Fruit fly (Drosophila melanogaster) whole organism, embryonic: ENCODE results near the gene Enoph.
A peak's percentile ranks its signal among the peaks of the same experiment; 100 is the strongest.

Source experiments
- Antp ChIP-seq: fragments of 200-800 bp; sonication (Bioruptor generic); optimal IDR thresholded peaks from 3 replicates; lab custom pipeline; 2016; ENCODE audit warnings: missing biosample characterization, missing genetic modification characterization
- Asciz ChIP-seq: fragments of 200-800 bp; sonication (Bioruptor generic); optimal IDR thresholded peaks from 2 replicates; lab custom pipeline; 2017; ENCODE audit warnings: missing biosample characterization, mild to moderate bottlenecking, missing genetic modification characterization, missing genetic modification reagents
- C15 ChIP-seq: fragments of 200-800 bp; sonication (Bioruptor generic); IDR thresholded peaks from 3 replicates; pipeline ENCODE4 v1.3.6; 2022; ENCODE audit warnings: missing biosample characterization, missing genetic modification characterization
- CG10543 ChIP-seq: fragments of 200-800 bp; sonication (Bioruptor generic); optimal IDR thresholded peaks from 3 replicates; lab custom pipeline; 2017; ENCODE audit warnings: missing biosample characterization, mild to moderate bottlenecking, missing genetic modification characterization, moderate library complexity
- CG13287 ChIP-seq: fragments of 200-800 bp; sonication (Bioruptor generic); IDR thresholded peaks from 2 replicates; pipeline ENCODE4 v1.3.6; 2022; ENCODE audit warnings: missing biosample characterization, missing genetic modification characterization; ENCODE audit not compliant: partially characterized antibody
- CG13296 ChIP-seq: fragments of 200-800 bp; sonication (Bioruptor generic); optimal IDR thresholded peaks from 3 replicates; lab custom pipeline; 2018; ENCODE audit warnings: missing biosample characterization, mild to moderate bottlenecking, missing genetic modification characterization
- CG15479 ChIP-seq: fragments of 200-800 bp; sonication (Bioruptor generic); optimal IDR thresholded peaks from 3 replicates; lab custom pipeline; 2019; ENCODE audit warnings: missing biosample characterization, mild to moderate bottlenecking, missing genetic modification characterization, moderate library complexity
- CG16863 ChIP-seq: fragments of 200-800 bp; sonication (Bioruptor generic); optimal IDR thresholded peaks from 3 replicates; lab custom pipeline; 2016; ENCODE audit warnings: missing biosample characterization, missing genetic modification characterization
- CG17359 ChIP-seq: fragments of 200-800 bp; sonication (Bioruptor generic); optimal IDR thresholded peaks from 3 replicates; lab custom pipeline; 2018; ENCODE audit warnings: missing biosample characterization, mild to moderate bottlenecking, missing genetic modification characterization, moderate library complexity
- CG2116 ChIP-seq: fragments of 200-800 bp; sonication (Bioruptor generic); optimal IDR thresholded peaks from 3 replicates; lab custom pipeline; 2018; ENCODE audit warnings: missing biosample characterization, mild to moderate bottlenecking, missing genetic modification characterization
- CG2199 ChIP-seq: fragments of 200-800 bp; sonication (Bioruptor generic); IDR thresholded peaks from 3 replicates; pipeline ENCODE4 v1.3.6; 2022; ENCODE audit warnings: missing biosample characterization, missing genetic modification characterization
- CG2678 ChIP-seq: fragments of 200-800 bp; sonication (Bioruptor generic); optimal IDR thresholded peaks from 3 replicates; lab custom pipeline; 2019; ENCODE audit warnings: missing biosample characterization, mild to moderate bottlenecking, missing genetic modification characterization, moderate library complexity
- CG3065 ChIP-seq: fragments of 200-800 bp; sonication (Bioruptor generic); optimal IDR thresholded peaks from 2 replicates; lab custom pipeline; 2016; ENCODE audit warnings: missing biosample characterization, missing genetic modification characterization
- CG32772 ChIP-seq: fragments of 200-800 bp; sonication (Bioruptor generic); IDR thresholded peaks from 2 replicates; pipeline ENCODE4 v1.3.6; 2022; ENCODE audit warnings: missing biosample characterization, missing genetic modification characterization
- CG3407 ChIP-seq: fragments of 200-800 bp; sonication (Bioruptor generic); optimal IDR thresholded peaks from 2 replicates; lab custom pipeline; 2018; ENCODE audit warnings: missing biosample characterization, mild to moderate bottlenecking, missing genetic modification characterization
- CG34376 ChIP-seq: fragments of 200-800 bp; sonication (Bioruptor generic); optimal IDR thresholded peaks from 2 replicates; lab custom pipeline; 2018; ENCODE audit warnings: missing biosample characterization, mild to moderate bottlenecking, missing genetic modification characterization
- CG4328 ChIP-seq: fragments of 200-800 bp; sonication (Bioruptor generic); optimal IDR thresholded peaks from 3 replicates; lab custom pipeline; 2017; ENCODE audit warnings: missing biosample characterization, missing genetic modification reagents, missing genetic modification characterization
- CG8089 ChIP-seq: fragments of 200-800 bp; sonication (Bioruptor generic); optimal IDR thresholded peaks from 3 replicates; lab custom pipeline; 2016; ENCODE audit warnings: missing biosample characterization, missing genetic modification characterization
- CG8359 ChIP-seq: fragments of 200-800 bp; sonication (Bioruptor generic); optimal IDR thresholded peaks from 2 replicates; lab custom pipeline; 2017; ENCODE audit warnings: missing biosample characterization, mild to moderate bottlenecking, missing genetic modification characterization, borderline replicate concordance
- CG8388 ChIP-seq: fragments of 200-800 bp; sonication (Bioruptor generic); optimal IDR thresholded peaks from 2 replicates; lab custom pipeline; 2019; ENCODE audit warnings: missing biosample characterization, mild to moderate bottlenecking, missing genetic modification characterization, moderate library complexity
- CG8478 ChIP-seq: fragments of >200 bp; optimal IDR thresholded peaks from 2 replicates; lab custom pipeline; 2018
- CG9932 ChIP-seq: fragments of 200-800 bp; sonication (Bioruptor generic); IDR thresholded peaks from 2 replicates; pipeline ENCODE4 v1.3.6; 2022; ENCODE audit warnings: missing biosample characterization, missing genetic modification characterization
- CHES-1-like ChIP-seq: fragments of 200-800 bp; sonication (Bioruptor generic); optimal IDR thresholded peaks from 2 replicates; lab custom pipeline; 2016; ENCODE audit warnings: missing biosample characterization, missing genetic modification characterization
- Chrac-16 ChIP-seq: fragments of 200-800 bp; sonication (Bioruptor generic); optimal IDR thresholded peaks from 3 replicates; lab custom pipeline; 2016; ENCODE audit warnings: missing biosample characterization, missing genetic modification characterization
- Dfd ChIP-seq, 2 experiments: fragments of >200 bp; optimal IDR thresholded peaks; 2 replicates each; lab custom pipeline; 2017; ENCODE audit warnings: missing biosample characterization in 2 of 2, missing genetic modification characterization in 2 of 2
- Dll ChIP-seq: fragments of 200-800 bp; sonication (Bioruptor generic); IDR thresholded peaks from 4 replicates; pipeline ENCODE4 v1.3.6; 2022; ENCODE audit warnings: missing biosample characterization, missing genetic modification characterization; ENCODE audit not compliant: partially characterized antibody
- E2f1 ChIP-seq: fragments of 200-800 bp; sonication (Bioruptor generic); IDR thresholded peaks from 2 replicates; pipeline ENCODE4 v1.3.6; 2022; ENCODE audit warnings: missing biosample characterization, missing genetic modification characterization
- Fer2 ChIP-seq: fragments of 200-800 bp; sonication (Bioruptor generic); optimal IDR thresholded peaks from 2 replicates; lab custom pipeline; 2018; ENCODE audit warnings: missing biosample characterization, mild to moderate bottlenecking, missing genetic modification characterization, moderate library complexity
- MTF-1 ChIP-seq: fragments of 200-800 bp; sonication (Bioruptor generic); optimal IDR thresholded peaks from 2 replicates; lab custom pipeline; 2018; ENCODE audit warnings: missing biosample characterization, mild to moderate bottlenecking, missing genetic modification characterization, borderline replicate concordance
- Mad ChIP-seq: fragments of 200-800 bp; sonication (Bioruptor generic); optimal IDR thresholded peaks from 2 replicates; lab custom pipeline; 2016; ENCODE audit warnings: missing biosample characterization, missing genetic modification characterization
- Max ChIP-seq: fragments of 200-800 bp; sonication (Bioruptor generic); optimal IDR thresholded peaks from 2 replicates; lab custom pipeline; 2016; ENCODE audit warnings: missing biosample characterization, mild to moderate bottlenecking, missing genetic modification characterization
- Meics ChIP-seq: fragments of 200-800 bp; sonication (Bioruptor generic); optimal IDR thresholded peaks from 2 replicates; lab custom pipeline; 2017; ENCODE audit warnings: missing biosample characterization, mild to moderate bottlenecking, missing genetic modification characterization
- Mrtf ChIP-seq: fragments of 200-800 bp; sonication (Bioruptor generic); IDR thresholded peaks from 3 replicates; pipeline ENCODE4 v1.3.6; 2022; ENCODE audit warnings: missing biosample characterization, missing genetic modification characterization
- Oaz ChIP-seq: fragments of 200-800 bp; sonication (Bioruptor generic); IDR thresholded peaks from 2 replicates; pipeline ENCODE4 v1.3.6; 2022; ENCODE audit warnings: missing biosample characterization, missing genetic modification characterization
- Oli ChIP-seq: fragments of 200-800 bp; sonication (Bioruptor generic); optimal IDR thresholded peaks from 2 replicates; lab custom pipeline; 2018; ENCODE audit warnings: missing biosample characterization, mild to moderate bottlenecking, missing genetic modification characterization, moderate library complexity
- Ravus ChIP-seq: fragments of 200-800 bp; sonication (Bioruptor generic); IDR thresholded peaks from 2 replicates; pipeline ENCODE4 v1.3.6; 2022; ENCODE audit warnings: missing biosample characterization, missing genetic modification characterization
- Vsx1 ChIP-seq: fragments of 200-800 bp; sonication (Bioruptor generic); optimal IDR thresholded peaks from 2 replicates; lab custom pipeline; 2017; ENCODE audit warnings: missing biosample characterization, mild to moderate bottlenecking, missing genetic modification characterization, missing genetic modification reagents
- bowl ChIP-seq: fragments of 200-800 bp; sonication (Bioruptor generic); IDR thresholded peaks from 2 replicates; pipeline ENCODE4 v1.3.6; 2022; ENCODE audit warnings: missing biosample characterization, missing genetic modification characterization
- croc ChIP-seq: fragments of 200-800 bp; sonication (Bioruptor generic); conservative IDR thresholded peaks from 3 replicates; pipeline ENCODE4 v1.3.6; 2022; ENCODE audit warnings: missing biosample characterization, missing genetic modification characterization
- dmrt99B ChIP-seq: fragments of 200-800 bp; sonication (Bioruptor generic); optimal IDR thresholded peaks from 2 replicates; lab custom pipeline; 2018; ENCODE audit warnings: missing biosample characterization, mild to moderate bottlenecking, missing genetic modification characterization, moderate library complexity
- ftz-f1 ChIP-seq: fragments of 200-800 bp; sonication (Bioruptor generic); optimal IDR thresholded peaks from 2 replicates; lab custom pipeline; 2016; ENCODE audit warnings: missing biosample characterization, missing genetic modification characterization
- hbn ChIP-seq: fragments of 200-800 bp; sonication (Bioruptor generic); IDR thresholded peaks from 2 replicates; pipeline ENCODE4 v1.3.6; 2022; ENCODE audit warnings: missing biosample characterization, missing genetic modification characterization; ENCODE audit not compliant: partially characterized antibody
- ind ChIP-seq: fragments of 200-800 bp; sonication (Bioruptor generic); optimal IDR thresholded peaks from 3 replicates; lab custom pipeline; 2016; ENCODE audit warnings: missing biosample characterization, missing genetic modification characterization
- lab ChIP-seq: fragments of 200-800 bp; sonication (Bioruptor generic); optimal IDR thresholded peaks from 3 replicates; lab custom pipeline; 2017; ENCODE audit warnings: missing biosample characterization, missing genetic modification characterization, mild to moderate bottlenecking, moderate library complexity, missing genetic modification reagents
- maf-S ChIP-seq: fragments of 200-800 bp; sonication (Bioruptor generic); optimal IDR thresholded peaks from 2 replicates; lab custom pipeline; 2016; ENCODE audit warnings: missing biosample characterization, missing genetic modification characterization
- mam ChIP-seq: fragments of 200-800 bp; sonication (Bioruptor generic); optimal IDR thresholded peaks from 3 replicates; lab custom pipeline; 2016; ENCODE audit warnings: missing biosample characterization, missing genetic modification characterization
- nerfin-1 ChIP-seq: fragments of 200-800 bp; sonication (Bioruptor generic); optimal IDR thresholded peaks from 3 replicates; lab custom pipeline; 2019; ENCODE audit warnings: missing biosample characterization, mild to moderate bottlenecking, missing genetic modification characterization, moderate library complexity
- pnt ChIP-seq: fragments of 200-800 bp; sonication (Bioruptor generic); optimal IDR thresholded peaks from 3 replicates; lab custom pipeline; 2016; ENCODE audit warnings: missing biosample characterization, missing genetic modification characterization
- repo ChIP-seq: fragments of 200-800 bp; sonication (Bioruptor generic); optimal IDR thresholded peaks from 2 replicates; lab custom pipeline; 2016; ENCODE audit warnings: missing biosample characterization, missing genetic modification characterization
- run ChIP-seq: fragments of 200-800 bp; sonication (Bioruptor generic); optimal IDR thresholded peaks from 3 replicates; lab custom pipeline; 2018; ENCODE audit warnings: missing biosample characterization, mild to moderate bottlenecking, missing genetic modification characterization
- seq ChIP-seq: fragments of 200-800 bp; sonication (Bioruptor generic); IDR thresholded peaks from 2 replicates; pipeline ENCODE4 v1.3.6; 2022; ENCODE audit warnings: missing biosample characterization, missing genetic modification characterization
- sim ChIP-seq: fragments of 200-800 bp; sonication (Bioruptor generic); IDR thresholded peaks from 2 replicates; pipeline ENCODE4 v1.3.6; 2022; ENCODE audit warnings: missing biosample characterization, missing genetic modification characterization
- zfh1 ChIP-seq: fragments of 200-800 bp; sonication (Bioruptor generic); IDR thresholded peaks from 3 replicates; pipeline ENCODE4 v1.3.6; 2022; ENCODE audit warnings: missing biosample characterization, missing genetic modification characterization

Gene Enoph

DNA sequence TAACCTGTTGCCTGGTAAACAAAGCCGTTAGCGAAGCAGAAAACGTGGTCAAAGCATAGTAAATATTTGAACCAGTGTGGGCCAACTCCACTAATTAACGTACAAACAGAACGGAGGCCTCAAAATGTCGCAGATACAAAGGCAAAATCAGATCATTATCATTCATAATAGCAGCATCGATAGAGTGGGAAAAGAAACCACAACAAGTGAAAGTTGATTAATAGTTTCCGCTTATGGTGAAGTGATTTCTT lies 48.4 kb downstream of the Enoph start (continued):
- TF ChIP-seq Antp (GFP tag; lab: Kevin White, UChicago) (no peak), CG2116 (GFP tag; lab: Kevin White, UChicago) (no peak), CG15479 (GFP tag; lab: Kevin White, UChicago) (no peak), Asciz (GFP tag; lab: Kevin White, UChicago) (peak; percentile 29), sim (no peak), Dll (GFP tag; lab: Robert Waterston, UW) (no peak), CG3065 (GFP tag; lab: Kevin White, UChicago) (no peak), ind (no peak), CG8478 (lab: Kevin White, UChicago) (no peak), bowl (GFP tag; lab: Robert Waterston, UW) (no peak), mam (GFP tag; lab: Kevin White, UChicago) (no peak), seq (peak; percentile 31; the same call in 1 of the 2 replicates), Ravus (GFP tag; lab: Robert Waterston, UW) (no peak), C15 (GFP tag; lab: Robert Waterston, UW) (no peak), Mrtf (GFP tag; lab: Robert Waterston, UW) (no peak), CG13287 (GFP tag; lab: Robert Waterston, UW) (no peak), CG2678 (tag; lab: Kevin White, UChicago) (peak; percentile 7), CG13296 (GFP tag; lab: Kevin White, UChicago) (peak; percentile 0), ftz-f1 (GFP tag; lab: Kevin White, UChicago) (no peak), dmrt99B (tag; lab: Kevin White, UChicago) (no peak), CG2199 (GFP tag; lab: Robert Waterston, UW) (no peak), CG32772 (GFP tag; lab: Robert Waterston, UW) (no peak), Dfd (GFP tag; optimal IDR thresholded peaks at IDR 0.05; lab: Kevin White, UChicago) (no peak), run (no peak), Mad (GFP tag; lab: Kevin White, UChicago) (no peak), Chrac-16 (GFP tag; lab: Kevin White, UChicago) (no peak), repo (GFP tag; lab: Kevin White, UChicago) (no peak), CG10543 (GFP tag; lab: Kevin White, UChicago) (no peak), pnt (GFP tag; lab: Kevin White, UChicago) (no peak), CG3407 (no peak), nerfin-1 (tag; lab: Kevin White, UChicago) (no peak), CG8388 (GFP tag; lab: Kevin White, UChicago) (no peak), CG8359 (GFP tag; lab: Kevin White, UChicago) (no peak), MTF-1 (no peak), CHES-1-like (GFP tag; lab: Kevin White, UChicago) (no peak), Vsx1 (GFP tag; lab: Kevin White, UChicago) (no peak), maf-S (no peak), CG34376 (GFP tag; lab: Kevin White, UChicago) (no peak), Fer2 (tag; lab: Kevin White, UChicago) (no peak), CG16863 (GFP tag; lab: Kevin White, UChicago) (no peak), zfh1 (no peak), CG9932 (no peak), Oaz (GFP tag; lab: Robert Waterston, UW) (no peak), CG4328 (GFP tag; lab: Kevin White, UChicago) (no peak), CG8089 (GFP tag; lab: Kevin White, UChicago) (no peak), lab (peak; percentile 20), Meics (GFP tag; lab: Kevin White, UChicago) (no peak), CG17359 (tag; lab: Kevin White, UChicago) (peak; percentile 5), E2f1 (GFP tag; lab: Robert Waterston, UW) (no peak), Max (no peak), hbn (no peak), Oli (tag; lab: Kevin White, UChicago) (no peak), croc (GFP tag; lab: Robert Waterston, UW) (no peak)
